Worm (Caenorhabditis elegans) whole organism, L1 larva: Measurements from ENCODE around the gene F21D12.3.

Experiments
- C34B4.2 ChIP-seq: sonication (generic microtip); optimal IDR thresholded peaks from 2 replicates; lab custom pipeline; 2017; ENCODE audit warnings: mild to moderate bottlenecking, missing genetic modification characterization, missing compliant biosample characterization
- Y116A8C.19 ChIP-seq: sonication (generic microtip); optimal IDR thresholded peaks from 2 replicates; lab custom pipeline; 2016; ENCODE audit warnings: missing compliant biosample characterization, missing genetic modification characterization, borderline replicate concordance
- alr-1 ChIP-seq: fragments of 200-800 bp; sonication (Bioruptor generic); optimal IDR thresholded peaks from 2 replicates; lab custom pipeline; 2018; ENCODE audit warnings: borderline replicate concordance, mild to moderate bottlenecking, missing genetic modification characterization, missing compliant biosample characterization
- aly-2 ChIP-seq: fragments of 150-350 bp; optimal IDR thresholded peaks from 2 replicates; lab custom pipeline; 2014; ENCODE audit warnings: missing biosample characterization, missing genetic modification characterization
- blmp-1 ChIP-seq: fragments of 150-350 bp; optimal IDR thresholded peaks from 2 replicates; lab custom pipeline; 2014; ENCODE audit warnings: missing biosample characterization, missing genetic modification characterization
- ceh-8 ChIP-seq: fragments of 200-800 bp; sonication (Bioruptor generic); optimal IDR thresholded peaks from 2 replicates; lab custom pipeline; 2018; ENCODE audit warnings: mild to moderate bottlenecking, missing genetic modification characterization, moderate library complexity, missing compliant biosample characterization
- ceh-90 ChIP-seq: sonication (generic microtip); optimal IDR thresholded peaks from 2 replicates; lab custom pipeline; 2016; ENCODE audit warnings: missing genetic modification characterization, missing compliant biosample characterization
- dpl-1 ChIP-seq, 3 experiments: fragments of 150-350 bp in 2 of 3; sonication (generic microtip) in 1 of 3; optimal IDR thresholded peaks; 2 replicates each; lab custom pipeline; 2014 to 2017; ENCODE audit warnings: missing biosample characterization in 3 of 3, missing genetic modification characterization in 3 of 3, missing genetic modification reagents in 3 of 3
- efl-1 ChIP-seq, 4 experiments: fragments of 150-350 bp; optimal IDR thresholded peaks in 3 of 4; peaks in 1 of 4; 1 replicate in 1 of 4; 2 replicates in 3 of 4; lab custom pipeline; 2014; ENCODE audit warnings: missing biosample characterization in 2 of 4, missing genetic modification characterization in 2 of 4, missing genetic modification reagents in 2 of 4
- egl-27 ChIP-seq, 2 experiments: fragments of 150-350 bp in 1 of 2; sonication (generic microtip); optimal IDR thresholded peaks; 3 replicates each; lab custom pipeline; 2017 to 2018; ENCODE audit warnings: missing biosample characterization in 2 of 2, missing genetic modification characterization in 2 of 2, missing genetic modification reagents in 2 of 2
- elt-3 ChIP-seq, 6 experiments: fragments of 150-350 bp in 1 of 6; sonication (generic microtip); optimal IDR thresholded peaks; 2 replicates each; lab custom pipeline; 2017 to 2018; ENCODE audit warnings: missing biosample characterization in 6 of 6, missing genetic modification characterization in 6 of 6, inconsistent platforms in 1 of 6
- ets-5 ChIP-seq: fragments of 200-800 bp; sonication (Bioruptor generic); IDR thresholded peaks from 2 replicates; pipeline ENCODE4 v1.3.6; 2022; ENCODE audit warnings: missing genetic modification characterization, missing compliant biosample characterization
- fkh-10 ChIP-seq: sonication (generic microtip); optimal IDR thresholded peaks from 2 replicates; lab custom pipeline; 2017; ENCODE audit warnings: missing biosample characterization, missing genetic modification reagents, missing genetic modification characterization
- fos-1 ChIP-seq: fragments of 150-350 bp; optimal IDR thresholded peaks from 2 replicates; lab custom pipeline; 2014; ENCODE audit warnings: missing biosample characterization, missing genetic modification characterization
- grh-1 ChIP-seq: fragments of 200-800 bp; sonication (Bioruptor generic); IDR thresholded peaks from 2 replicates; pipeline ENCODE4 v1.3.6; 2022; ENCODE audit warnings: missing genetic modification reagents, missing genetic modification characterization, missing compliant biosample characterization
- isw-1 ChIP-seq: fragments of 200-800 bp; sonication (Bioruptor generic); IDR thresholded peaks from 2 replicates; pipeline ENCODE4 v1.3.6; 2022; ENCODE audit warnings: missing genetic modification characterization, missing compliant biosample characterization
- lin-14 ChIP-seq: fragments of 200-800 bp; sonication (Bioruptor generic); optimal IDR thresholded peaks from 2 replicates; lab custom pipeline; 2018; ENCODE audit warnings: mild to moderate bottlenecking, missing genetic modification characterization, moderate library complexity, missing compliant biosample characterization
- lsy-2 ChIP-seq, 2 experiments: fragments of 150-350 bp; optimal IDR thresholded peaks; 2 replicates each; lab custom pipeline; 2014; ENCODE audit warnings: missing biosample characterization in 2 of 2, missing genetic modification characterization in 2 of 2
- mdl-1 ChIP-seq, 2 experiments: fragments of 150-350 bp; optimal IDR thresholded peaks; 2 replicates each; lab custom pipeline; 2014 to 2017; ENCODE audit warnings: missing biosample characterization in 2 of 2, missing genetic modification characterization in 2 of 2, inconsistent platforms in 1 of 2
- mep-1 ChIP-seq: fragments of 150-350 bp; optimal IDR thresholded peaks from 2 replicates; lab custom pipeline; 2014; ENCODE audit warnings: missing biosample characterization, missing genetic modification characterization
- nhr-19 ChIP-seq: fragments of 200-800 bp; sonication (Bioruptor generic); conservative IDR thresholded peaks from 2 replicates; pipeline ENCODE4 v1.3.6; 2022; ENCODE audit warnings: missing genetic modification characterization, missing compliant biosample characterization
- nhr-20 ChIP-seq: sonication (generic microtip); optimal IDR thresholded peaks from 2 replicates; lab custom pipeline; 2016; ENCODE audit warnings: mild to moderate bottlenecking, missing genetic modification characterization, missing compliant biosample characterization
- nhr-237 ChIP-seq: fragments of 150-350 bp; optimal IDR thresholded peaks from 2 replicates; lab custom pipeline; 2014; ENCODE audit warnings: missing biosample characterization, missing genetic modification characterization
- nhr-28 ChIP-seq: fragments of 150-350 bp; optimal IDR thresholded peaks from 2 replicates; lab custom pipeline; 2014; ENCODE audit warnings: missing biosample characterization, missing genetic modification characterization
- nhr-47 ChIP-seq: sonication (generic microtip); optimal IDR thresholded peaks from 2 replicates; lab custom pipeline; 2016; ENCODE audit warnings: mild to moderate bottlenecking, missing genetic modification characterization, moderate library complexity, missing compliant biosample characterization
- nhr-71 ChIP-seq: sonication (generic microtip); optimal IDR thresholded peaks from 2 replicates; lab custom pipeline; 2016; ENCODE audit warnings: mild to moderate bottlenecking, missing genetic modification characterization, moderate library complexity, missing compliant biosample characterization
- nhr-85 ChIP-seq: sonication (generic microtip); peaks from one replicate; lab custom pipeline; 2016; ENCODE audit warnings: missing genetic modification characterization, inconsistent platforms, missing compliant biosample characterization
- nhr-90 ChIP-seq: sonication (generic microtip); optimal IDR thresholded peaks from 2 replicates; lab custom pipeline; 2016; ENCODE audit warnings: mild to moderate bottlenecking, missing genetic modification characterization, missing compliant biosample characterization; ENCODE audit not compliant: poor library complexity
- pax-3 ChIP-seq: fragments of 200-800 bp; sonication (Bioruptor generic); optimal IDR thresholded peaks from 2 replicates; lab custom pipeline; 2018; ENCODE audit warnings: mild to moderate bottlenecking, missing genetic modification characterization, moderate library complexity, missing compliant biosample characterization
- pqm-1 ChIP-seq: sonication (generic microtip); optimal IDR thresholded peaks from 3 replicates; lab custom pipeline; 2017; ENCODE audit warnings: missing biosample characterization, missing genetic modification characterization
- skn-1 ChIP-seq: fragments of 150-350 bp; optimal IDR thresholded peaks from 2 replicates; lab custom pipeline; 2014; ENCODE audit warnings: missing biosample characterization, missing genetic modification characterization
- snpc-4 ChIP-seq: fragments of 150-350 bp; optimal IDR thresholded peaks from 2 replicates; lab custom pipeline; 2014; ENCODE audit warnings: missing biosample characterization, missing genetic modification characterization
- snu-23 ChIP-seq: sonication (generic microtip); optimal IDR thresholded peaks from 2 replicates; lab custom pipeline; 2016; ENCODE audit warnings: missing genetic modification characterization, missing compliant biosample characterization
- swsn-7 ChIP-seq: sonication (generic microtip); optimal IDR thresholded peaks from 2 replicates; lab custom pipeline; 2016; ENCODE audit warnings: missing genetic modification characterization, missing compliant biosample characterization
- tbx-2 ChIP-seq: sonication (generic microtip); optimal IDR thresholded peaks from 2 replicates; lab custom pipeline; 2016; ENCODE audit warnings: missing genetic modification characterization, missing compliant biosample characterization
- zip-4 ChIP-seq: fragments of 200-800 bp; sonication (Bioruptor generic); optimal IDR thresholded peaks from 2 replicates; lab custom pipeline; 2018; ENCODE audit warnings: mild to moderate bottlenecking, missing genetic modification characterization, moderate library complexity, missing compliant biosample characterization
- ztf-4 ChIP-seq: fragments of 150-350 bp; optimal IDR thresholded peaks from 2 replicates; lab custom pipeline; 2014; ENCODE audit warnings: missing biosample characterization, missing genetic modification characterization

F21D12.3 gene

ce11 chrII:7280584-7280983 is 43.2 kb downstream of the F21D12.3 start:
- TF ChIP-seq swsn-7 (tag; lab: Kevin White, UChicago) (no peak), efl-1 (optimal IDR thresholded peaks at IDR 0.05; lab: Kevin White, UChicago) (no peak), efl-1 (GFP tag; optimal IDR thresholded peaks at IDR 0.05 in 1 of 2; lab: Kevin White, UChicago) (peak in 1 of 2 experiments; percentile 23), fkh-10 (GFP tag; lab: Kevin White, UChicago) (no peak), nhr-237 (tag; lab: Kevin White, UChicago) (no peak), lin-14 (GFP tag; lab: Kevin White, UChicago) (peak; percentile 13), grh-1 (GFP tag; lab: Robert Waterston, UW) (no peak), alr-1 (tag; lab: Kevin White, UChicago) (no peak), ztf-4 (tag; lab: Kevin White, UChicago) (no peak), isw-1 (no peak), nhr-28 (tag; lab: Kevin White, UChicago) (peak; percentile 2), skn-1 (tag; lab: Kevin White, UChicago) (no peak), nhr-20 (tag; lab: Kevin White, UChicago) (peak; percentile 25), ets-5 (GFP tag; lab: Robert Waterston, UW) (no peak), mep-1 (tag; lab: Kevin White, UChicago) (no peak), nhr-71 (tag; lab: Kevin White, UChicago) (peak; percentile 5), nhr-90 (tag; lab: Kevin White, UChicago) (no peak), fos-1 (tag; lab: Kevin White, UChicago) (no peak)

ce11 chrII:7279808-7280207 is 44.0 kb downstream of the F21D12.3 start:
- TF ChIP-seq zip-4 (GFP tag; lab: Kevin White, UChicago) (no peak), blmp-1 (tag; lab: Kevin White, UChicago) (peak; percentile 67), nhr-28 (tag; lab: Kevin White, UChicago) (no peak), nhr-47 (no peak), ceh-8 (GFP tag; lab: Kevin White, UChicago) (no peak), ceh-90 (tag; lab: Kevin White, UChicago) (no peak), nhr-237 (tag; lab: Kevin White, UChicago) (no peak), tbx-2 (tag; lab: Kevin White, UChicago) (peak; percentile 25), snpc-4 (tag; lab: Kevin White, UChicago) (no peak), nhr-20 (tag; lab: Kevin White, UChicago) (peak; percentile 76), elt-3 (tag; optimal IDR thresholded peaks at IDR 0.05; lab: Kevin White, UChicago) (peak in 2 of 6 experiments; percentile 29 to 63), nhr-19 (peak; percentile 42), nhr-71 (tag; lab: Kevin White, UChicago) (peak; percentile 61), ztf-4 (tag; lab: Kevin White, UChicago) (no peak), lsy-2 (tag; optimal IDR thresholded peaks at IDR 0.05; lab: Kevin White, UChicago) (no peak), snu-23 (peak; percentile 37), pqm-1 (tag; lab: Kevin White, UChicago) (no peak), Y116A8C.19 (tag; lab: Kevin White, UChicago) (no peak), nhr-90 (tag; lab: Kevin White, UChicago) (peak; percentile 22), lin-14 (GFP tag; lab: Kevin White, UChicago) (peak; percentile 30), pax-3 (tag; lab: Kevin White, UChicago) (no peak), nhr-85 (tag; lab: Kevin White, UChicago) (peak; percentile 80), grh-1 (GFP tag; lab: Robert Waterston, UW) (no peak)

ce11 chrII:7277925-7278324 is 45.9 kb downstream of the F21D12.3 start:
- TF ChIP-seq dpl-1 (GFP tag; optimal IDR thresholded peaks at IDR 0.05; lab: Kevin White, UChicago): no peak
- TF ChIP-seq ztf-4 (tag; lab: Kevin White, UChicago): no peak
- peak; percentile 16 for TF ChIP-seq snu-23
- TF ChIP-seq aly-2 (tag; lab: Kevin White, UChicago): no peak
- TF ChIP-seq zip-4 (GFP tag; lab: Kevin White, UChicago): no peak
- TF ChIP-seq tbx-2 (tag; lab: Kevin White, UChicago): peak; percentile 10
- peak; percentile 86 for TF ChIP-seq blmp-1 (tag; lab: Kevin White, UChicago)
- TF ChIP-seq elt-3 (tag; optimal IDR thresholded peaks at IDR 0.05; lab: Kevin White, UChicago): peak in 2 of 6 experiments; percentile 47 to 54
- TF ChIP-seq nhr-20 (tag; lab: Kevin White, UChicago): peak; percentile 61
- no peak for TF ChIP-seq C34B4.2 (tag; lab: Kevin White, UChicago)
- TF ChIP-seq nhr-71 (tag; lab: Kevin White, UChicago): peak; percentile 33
- TF ChIP-seq egl-27 (tag; optimal IDR thresholded peaks at IDR 0.05; lab: Kevin White, UChicago): no peak
- no peak for TF ChIP-seq pax-3 (tag; lab: Kevin White, UChicago)
- TF ChIP-seq alr-1 (tag; lab: Kevin White, UChicago): no peak
- TF ChIP-seq lin-14 (GFP tag; lab: Kevin White, UChicago): peak; percentile 53
- no peak for TF ChIP-seq mdl-1 (tag; optimal IDR thresholded peaks at IDR 0.05; lab: Kevin White, UChicago)
- TF ChIP-seq lsy-2 (tag; optimal IDR thresholded peaks at IDR 0.05; lab: Kevin White, UChicago): peak in 1 of 2 experiments; percentile 13
- 0 out of 2 replicates have a peak, but pooled peaks have one; percentile 5 for TF ChIP-seq nhr-19
